Worm (Caenorhabditis elegans): Measurements from ENCODE around the gene mec-12.

Gene mec-12

ce11 chrIII:3127074-3127596 lies 11.9 kb downstream of the mec-12 start, which contains the start of gene nipa-1:
TSS of gene nipa-1 (minus strand) at chrIII:3127124.
- TF ChIP-seq Y53G8AR.9 (GFP tag; conservative IDR thresholded peaks at IDR 0.05) (no peak), madf-6 (GFP tag; IDR thresholded peaks at IDR 0.05) (peak; percentile 92), F33H1.4 (GFP tag; IDR thresholded peaks at IDR 0.05) (peak; percentile 90), repo-1 (tag; optimal IDR thresholded peaks at IDR 0.05) (no peak), ztf-22 (GFP tag; optimal IDR thresholded peaks at IDR 0.05) (no peak), ceh-91 (GFP tag; IDR thresholded peaks at IDR 0.05) (peak; percentile 6; the same call in 1 of the 2 replicates), D2030.7 (GFP tag; IDR thresholded peaks at IDR 0.05) (peak; percentile 45), egl-18 (GFP tag; IDR thresholded peaks at IDR 0.05) (no peak), lsl-1 (GFP tag; optimal IDR thresholded peaks at IDR 0.05) (peak; percentile 96), hlh-12 (tag; optimal IDR thresholded peaks at IDR 0.05) (no peak), lag-1 (GFP tag; IDR thresholded peaks at IDR 0.05) (no peak), madf-8 (GFP tag; conservative IDR thresholded peaks at IDR 0.05) (peak; percentile 74), xnd-1 (tag; optimal IDR thresholded peaks at IDR 0.05) (peak; percentile 95), hmg-20 (GFP tag; IDR thresholded peaks at IDR 0.05) (no peak), dpl-1 (GFP tag; optimal IDR thresholded peaks at IDR 0.05) (peak; percentile 20), sdz-38 (tag; optimal IDR thresholded peaks at IDR 0.05) (no peak)

- no peak for TF ChIP-seq F10E7.11 (tag; optimal IDR thresholded peaks at IDR 0.05)
- TF ChIP-seq F55B11.4 (tag; optimal IDR thresholded peaks at IDR 0.05; ENCODE audit: borderline replicate concordance, insufficient read depth) = no peak
- TF ChIP-seq repo-1 (tag; optimal IDR thresholded peaks at IDR 0.05) = no peak
Measured at ce11 chrIII:3124209-3124786, 14.7 kb downstream of the mec-12 start.

- TF ChIP-seq nhr-80 (tag; optimal IDR thresholded peaks at IDR 0.05) (peak; percentile 78), B0261.1 (tag; optimal IDR thresholded peaks at IDR 0.05) (no peak), rcor-1 (GFP tag; IDR thresholded peaks at IDR 0.05) (no peak), tbx-9 (tag; optimal IDR thresholded peaks at IDR 0.05; ENCODE audit: borderline replicate concordance) (no peak), egrh-3 (GFP tag; IDR thresholded peaks at IDR 0.05) (no peak)
Measured at ce11 chrIII:3119972-3120371, 19.1 kb downstream of the mec-12 start.

ce11 chrIII:3116969-3117368 lies 22.1 kb downstream of the mec-12 start:
- TF ChIP-seq cebp-1 (GFP tag; IDR thresholded peaks at IDR 0.05) (no peak), cebp-1 (tag; optimal IDR thresholded peaks at IDR 0.05) (peak; percentile 15), atf-7 (tag; optimal IDR thresholded peaks at IDR 0.05) (peak; percentile 23), nfya-1 (tag; optimal IDR thresholded peaks at IDR 0.05; ENCODE audit: borderline replicate concordance, insufficient read depth) (no peak), nhr-179 (tag; optimal IDR thresholded peaks at IDR 0.05) (no peak), nhr-80 (tag; optimal IDR thresholded peaks at IDR 0.05) (peak; percentile 91)

ce11 chrIII:3112616-3113015 lies 26.4 kb downstream of the mec-12 start:
- TF ChIP-seq attf-6 (GFP tag; IDR thresholded peaks at IDR 0.05) (no peak), nfya-1 (tag; optimal IDR thresholded peaks at IDR 0.05; ENCODE audit: borderline replicate concordance, insufficient read depth) (no peak), dpl-1 (GFP tag; optimal IDR thresholded peaks at IDR 0.05) (no peak), lin-26 (GFP tag; IDR thresholded peaks at IDR 0.05) (no peak), fkh-3 (tag; optimal IDR thresholded peaks at IDR 0.05) (no peak), D2030.7 (GFP tag; IDR thresholded peaks at IDR 0.05) (no peak), hlh-26 (GFP tag; conservative IDR thresholded peaks at IDR 0.05) (no peak), madf-10 (tag; optimal IDR thresholded peaks at IDR 0.05) (no peak), F22D6.2 (tag; optimal IDR thresholded peaks at IDR 0.05) (no peak), ztf-3 (GFP tag; optimal IDR thresholded peaks at IDR 0.05) (no peak), mes-4 (tag; optimal IDR thresholded peaks at IDR 0.05) (no peak), bed-2 (GFP tag; IDR thresholded peaks at IDR 0.05) (no peak), hlh-12 (tag; optimal IDR thresholded peaks at IDR 0.05) (no peak), repo-1 (tag; optimal IDR thresholded peaks at IDR 0.05) (no peak), Y67H2A.10 (GFP tag; conservative IDR thresholded peaks at IDR 0.05) (no peak), mxl-1 (tag; optimal IDR thresholded peaks at IDR 0.05) (no peak), lsl-1 (GFP tag; optimal IDR thresholded peaks at IDR 0.05) (no peak)

All from whole organism, young adult.